Fruit fly (Drosophila melanogaster): ENCODE results near the gene Caf1-180.

Caf1-180 gene

DNA sequence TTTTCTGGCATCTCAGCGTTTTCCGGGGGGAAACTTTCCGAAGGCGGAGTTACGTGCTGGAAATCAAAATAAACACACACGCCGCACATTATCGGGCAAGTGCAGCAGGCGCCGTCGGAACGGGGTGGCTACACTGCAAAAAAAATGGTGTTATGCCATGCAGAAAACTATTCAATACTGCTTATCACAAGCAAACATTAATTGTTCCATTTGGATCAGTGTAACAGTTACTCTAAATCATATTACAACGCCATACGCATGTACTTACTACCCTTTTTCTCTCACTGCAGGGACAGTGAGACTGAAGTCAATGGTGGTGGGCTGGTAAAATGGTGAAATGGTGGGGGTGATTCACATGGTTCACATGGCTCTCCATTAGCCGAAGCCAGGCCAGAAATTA is 21.1 kb upstream of the Caf1-180 start (continued):
- TF ChIP-seq vfl (GFP tag; optimal IDR thresholded peaks at IDR 0.05) (no peak), CG10321 (GFP tag; IDR thresholded peaks at IDR 0.05) (no peak), al (GFP tag; IDR thresholded peaks at IDR 0.05) (no peak), CG8944 (GFP tag; optimal IDR thresholded peaks at IDR 0.05) (peak; percentile 57), CG2116 (GFP tag; optimal IDR thresholded peaks at IDR 0.05) (no peak), CkIIα-i1 (GFP tag; IDR thresholded peaks at IDR 0.05) (no peak), eve (GFP tag; optimal IDR thresholded peaks at IDR 0.05) (peak in 1 of 2 experiments; percentile 83), Antp (GFP tag; optimal IDR thresholded peaks at IDR 0.05) (peak; percentile 89), Dip2 (GFP tag; IDR thresholded peaks at IDR 0.05) (no peak), CG6654 (GFP tag; optimal IDR thresholded peaks at IDR 0.05) (peak; percentile 57), CG10366 (GFP tag; IDR thresholded peaks at IDR 0.05) (peak; percentile 64), kay (GFP tag; optimal IDR thresholded peaks at IDR 0.05) (peak; percentile 53), CG8478 (optimal IDR thresholded peaks at IDR 0.05) (no peak), CG2199 (GFP tag; IDR thresholded peaks at IDR 0.05) (peak; percentile 47; the same call in 1 of the 3 replicates), slbo (GFP tag; IDR thresholded peaks at IDR 0.05) (no peak), CG4730 (GFP tag; IDR thresholded peaks at IDR 0.05) (peak; percentile 41; the same call in 1 of the 2 replicates), CG15514 (GFP tag; optimal IDR thresholded peaks at IDR 0.05) (no peak), CG2678 (tag; optimal IDR thresholded peaks at IDR 0.05) (peak; percentile 74), gce (GFP tag; IDR thresholded peaks at IDR 0.05) (peak; percentile 63; the same call in 1 of the 3 replicates), Sox102F (GFP tag; optimal IDR thresholded peaks at IDR 0.05) (peak; percentile 69), inv (GFP tag; IDR thresholded peaks at IDR 0.05; ENCODE audit: partially characterized antibody) (no peak), CG17802 (tag; optimal IDR thresholded peaks at IDR 0.05) (peak; percentile 29), CG7271 (tag; optimal IDR thresholded peaks at IDR 0.05) (no peak), CG4424 (GFP tag; optimal IDR thresholded peaks at IDR 0.05) (peak; percentile 65), tio (GFP tag; optimal IDR thresholded peaks at IDR 0.05) (no peak), ase (GFP tag; IDR thresholded peaks at IDR 0.05) (peak; percentile 77; the same call in 2 of the 3 replicates), CG9727 (GFP tag; optimal IDR thresholded peaks at IDR 0.05) (peak; percentile 70), CG5180 (GFP tag; optimal IDR thresholded peaks at IDR 0.05) (peak; percentile 8), CG11695 (GFP tag; IDR thresholded peaks at IDR 0.05) (peak; percentile 65), ab (GFP tag; optimal IDR thresholded peaks at IDR 0.05) (no peak), jing (GFP tag; optimal IDR thresholded peaks at IDR 0.05) (peak; percentile 31), HLH54F (GFP tag; optimal IDR thresholded peaks at IDR 0.05) (no peak), caup (GFP tag; optimal IDR thresholded peaks at IDR 0.05; ENCODE audit: severe bottlenecking) (no peak), CG18011 (GFP tag; optimal IDR thresholded peaks at IDR 0.05) (no peak), HmgZ (tag; optimal IDR thresholded peaks at IDR 0.05) (no peak), CG8765 (GFP tag; IDR thresholded peaks at IDR 0.05) (peak; percentile 27; the same call in 1 of the 2 replicates), klu (GFP tag; IDR thresholded peaks at IDR 0.05) (peak; percentile 46; the same call in 1 of the 2 replicates), Fer2 (tag; optimal IDR thresholded peaks at IDR 0.05) (no peak), CG32532 (GFP tag; IDR thresholded peaks at IDR 0.05) (no peak), tup (GFP tag; optimal IDR thresholded peaks at IDR 0.05) (no peak), gt (GFP tag; IDR thresholded peaks at IDR 0.05) (0 out of 2 replicates have a peak, but pooled peaks have one; percentile 22), mld (GFP tag; IDR thresholded peaks at IDR 0.05; ENCODE audit: partially characterized antibody) (no peak), CG14441 (GFP tag; IDR thresholded peaks at IDR 0.05) (no peak), ac (GFP tag; optimal IDR thresholded peaks at IDR 0.05) (peak; percentile 18), vvl (GFP tag; IDR thresholded peaks at IDR 0.05) (peak; percentile 89), CG31388 (GFP tag; optimal IDR thresholded peaks at IDR 0.05) (no peak), CG6813 (GFP tag; optimal IDR thresholded peaks at IDR 0.05) (peak; percentile 63), bab2 (GFP tag; optimal IDR thresholded peaks at IDR 0.05) (peak; percentile 87), Fer1 (GFP tag; optimal IDR thresholded peaks at IDR 0.05) (no peak), Atf6 (GFP tag; IDR thresholded peaks at IDR 0.05) (no peak), fu2 (GFP tag; optimal IDR thresholded peaks at IDR 0.05) (no peak)
